Worm (Caenorhabditis elegans) whole organism, late embryonic: ENCODE measurements around the gene F46H5.7.

Experiments used
- F13H6.1 ChIP-seq: sonication (generic microtip); optimal IDR thresholded peaks from 2 replicates; lab custom pipeline; 2016; ENCODE audit warnings: missing genetic modification characterization, missing compliant biosample characterization
- ama-1 ChIP-seq: fragments of 150-350 bp; optimal IDR thresholded peaks from 2 replicates; lab custom pipeline; 2014
- ceh-14 ChIP-seq: sonication (generic microtip); optimal IDR thresholded peaks from 2 replicates; lab custom pipeline; 2016; ENCODE audit warnings: missing genotype, missing genetic modification characterization, missing compliant biosample characterization
- ceh-24 ChIP-seq: sonication (generic microtip); optimal IDR thresholded peaks from 2 replicates; lab custom pipeline; 2016; ENCODE audit warnings: mild to moderate bottlenecking, missing genetic modification characterization, missing compliant biosample characterization
- ceh-9 ChIP-seq: sonication (generic microtip); optimal IDR thresholded peaks from 2 replicates; lab custom pipeline; 2016; ENCODE audit warnings: mild to moderate bottlenecking, missing genetic modification characterization, inconsistent platforms, missing compliant biosample characterization
- elt-2 ChIP-seq: sonication (generic microtip); optimal IDR thresholded peaks from 2 replicates; lab custom pipeline; 2016; ENCODE audit warnings: missing genetic modification reagents, missing genetic modification characterization, missing compliant biosample characterization
- hlh-15 ChIP-seq: sonication (generic microtip); optimal IDR thresholded peaks from 2 replicates; lab custom pipeline; 2016; ENCODE audit warnings: missing genetic modification characterization, missing compliant biosample characterization
- nhr-11 ChIP-seq: fragments of 150-350 bp; optimal IDR thresholded peaks from 2 replicates; lab custom pipeline; 2014; ENCODE audit warnings: missing biosample characterization, missing genetic modification characterization
- ttx-3 ChIP-seq: sonication (generic microtip); optimal IDR thresholded peaks from 2 replicates; lab custom pipeline; 2016; ENCODE audit warnings: missing genetic modification reagents, missing genetic modification characterization, missing compliant biosample characterization

DNA sequence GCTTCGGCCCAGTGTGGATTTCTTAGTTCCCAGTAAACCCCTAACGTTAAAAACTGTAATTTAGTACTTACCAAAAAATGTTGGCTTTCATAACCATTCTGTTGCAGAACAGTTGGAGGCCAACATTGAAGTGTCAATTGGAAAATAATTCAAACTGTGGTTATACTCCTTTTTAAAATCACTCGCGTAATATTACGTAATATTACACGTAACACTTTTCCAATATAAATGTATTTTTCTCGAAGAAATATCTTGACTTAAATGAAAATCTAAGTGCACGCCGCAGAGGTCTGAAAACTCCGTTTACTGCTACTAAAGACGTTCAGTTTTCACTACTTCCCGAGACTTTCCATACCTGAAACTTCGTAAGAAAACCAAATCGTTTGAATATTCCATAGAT, 38.6 kb downstream of the F46H5.7 start:
- no peak for TF ChIP-seq nhr-11 (tag; lab: Kevin White, UChicago)
- no peak for TF ChIP-seq ceh-14 (tag; lab: Kevin White, UChicago)
- no peak for TF ChIP-seq ama-1 (lab: Kevin White, UChicago)
- no peak for TF ChIP-seq ceh-9 (tag; lab: Kevin White, UChicago)
- no peak for TF ChIP-seq elt-2 (tag; lab: Kevin White, UChicago)
- no peak for TF ChIP-seq F13H6.1 (tag; lab: Kevin White, UChicago)
- TF ChIP-seq ceh-24, result no peak
- TF ChIP-seq hlh-15 (tag; lab: Kevin White, UChicago), result no peak
- no peak for TF ChIP-seq ttx-3 (tag; lab: Kevin White, UChicago)
